Worm (Caenorhabditis elegans) whole organism, L3 larva: ENCODE data around the gene Y54G11A.17.

Experiments used
- R02D3.7 ChIP-seq: fragments of 150-350 bp; optimal IDR thresholded peaks from 2 replicates; lab custom pipeline; 2014; ENCODE audit warnings: missing biosample characterization, missing genetic modification characterization
- ama-1 ChIP-seq: fragments of 150-350 bp; optimal IDR thresholded peaks from 2 replicates; lab custom pipeline; 2018
- daf-12 ChIP-seq: fragments of 150-350 bp; optimal IDR thresholded peaks from 2 replicates; lab custom pipeline; 2014; ENCODE audit warnings: missing biosample characterization, missing genetic modification reagents, missing genetic modification characterization
- elt-1 ChIP-seq: fragments of 150-350 bp; optimal IDR thresholded peaks from 2 replicates; lab custom pipeline; 2014; ENCODE audit warnings: missing biosample characterization, missing genetic modification characterization
- fos-1 ChIP-seq: fragments of 150-350 bp; optimal IDR thresholded peaks from 2 replicates; lab custom pipeline; 2014; ENCODE audit warnings: missing biosample characterization, missing genetic modification characterization
- nhr-12 ChIP-seq: fragments of 150-350 bp; optimal IDR thresholded peaks from 2 replicates; lab custom pipeline; 2014; ENCODE audit warnings: missing biosample characterization, missing genetic modification characterization
- nhr-76 ChIP-seq: fragments of 150-350 bp; sonication (generic microtip); optimal IDR thresholded peaks from 5 replicates; lab custom pipeline; 2014; ENCODE audit warnings: missing biosample characterization, missing genetic modification characterization
- pha-4 ChIP-seq: fragments of 150-350 bp; optimal IDR thresholded peaks from 2 replicates; lab custom pipeline; 2014; ENCODE audit warnings: missing biosample characterization, missing genetic modification reagents, missing genetic modification characterization
- pqm-1 ChIP-seq: fragments of 150-350 bp; optimal IDR thresholded peaks from 2 replicates; lab custom pipeline; 2017; ENCODE audit warnings: missing biosample characterization, missing genetic modification characterization, inconsistent platforms
- skn-1 ChIP-seq: fragments of 150-350 bp; optimal IDR thresholded peaks from 2 replicates; lab custom pipeline; 2014; ENCODE audit warnings: missing biosample characterization, missing genetic modification characterization
- zag-1 ChIP-seq: fragments of 150-350 bp; optimal IDR thresholded peaks from 2 replicates; lab custom pipeline; 2014; ENCODE audit warnings: missing biosample characterization, missing genetic modification characterization

ce11 chrII:14393766-14394165 is 44.6 kb upstream of the Y54G11A.17 start:
- TF ChIP-seq pqm-1 (tag; lab: Kevin White, UChicago): no peak
- TF ChIP-seq daf-12: no peak
- TF ChIP-seq fos-1 (tag; lab: Kevin White, UChicago): no peak
- TF ChIP-seq skn-1 (tag; lab: Kevin White, UChicago): no peak
- no peak for TF ChIP-seq pha-4
- no peak for TF ChIP-seq zag-1 (tag; lab: Kevin White, UChicago)
- no peak for TF ChIP-seq nhr-12 (tag; lab: Kevin White, UChicago)
- TF ChIP-seq R02D3.7 (tag; lab: Kevin White, UChicago): no peak
- no peak for TF ChIP-seq elt-1 (tag; lab: Kevin White, UChicago)
- no peak for TF ChIP-seq nhr-76
- no peak for TF ChIP-seq ama-1
